Fruit fly (Drosophila melanogaster) whole organism, embryonic: ENCODE results near the gene CG34305.
A peak's percentile ranks its signal among the peaks of the same experiment; 100 is the strongest.

Experiments used
- Atf-2 ChIP-seq: fragments of 200-800 bp; sonication (Bioruptor generic); optimal IDR thresholded peaks from 2 replicates; lab custom pipeline; 2016; ENCODE audit warnings: missing biosample characterization, missing genetic modification characterization
- Atf6 ChIP-seq: fragments of 200-800 bp; sonication (Bioruptor generic); IDR thresholded peaks from 2 replicates; pipeline ENCODE4 v1.3.6; 2022; ENCODE audit warnings: missing biosample characterization, missing genetic modification characterization
- B-H1 ChIP-seq: fragments of 200-800 bp; sonication (Bioruptor generic); IDR thresholded peaks from 3 replicates; pipeline ENCODE4 v1.3.6; 2022; ENCODE audit warnings: missing biosample characterization, missing genetic modification characterization
- CG1024 ChIP-seq: fragments of 200-800 bp; sonication (Bioruptor generic); IDR thresholded peaks from 2 replicates; pipeline ENCODE4 v1.3.6; 2022; ENCODE audit warnings: missing biosample characterization, missing genetic modification characterization
- CG10543 ChIP-seq: fragments of 200-800 bp; sonication (Bioruptor generic); optimal IDR thresholded peaks from 3 replicates; lab custom pipeline; 2017; ENCODE audit warnings: missing biosample characterization, mild to moderate bottlenecking, missing genetic modification characterization, moderate library complexity
- CG12744 ChIP-seq: fragments of 200-800 bp; sonication (Bioruptor generic); optimal IDR thresholded peaks from 2 replicates; lab custom pipeline; 2016; ENCODE audit warnings: missing biosample characterization, missing genetic modification characterization
- CG15011 ChIP-seq: fragments of 200-800 bp; sonication (Bioruptor generic); optimal IDR thresholded peaks from 3 replicates; lab custom pipeline; 2018; ENCODE audit warnings: missing biosample characterization, mild to moderate bottlenecking, missing genetic modification characterization
- CG1602 ChIP-seq: fragments of 200-800 bp; sonication (Bioruptor generic); optimal IDR thresholded peaks from 3 replicates; lab custom pipeline; 2016; ENCODE audit warnings: missing biosample characterization, missing genetic modification characterization
- CG1603 ChIP-seq: fragments of 200-800 bp; sonication (Bioruptor generic); optimal IDR thresholded peaks from 2 replicates; lab custom pipeline; 2019; ENCODE audit warnings: missing biosample characterization, mild to moderate bottlenecking, missing genetic modification characterization, moderate library complexity
- CG17568 ChIP-seq: fragments of 200-800 bp; sonication (Bioruptor generic); optimal IDR thresholded peaks from 2 replicates; lab custom pipeline; 2018; ENCODE audit warnings: missing biosample characterization, mild to moderate bottlenecking, missing genetic modification characterization, moderate library complexity
- CG2129 ChIP-seq: fragments of 200-800 bp; sonication (Bioruptor generic); IDR thresholded peaks from 2 replicates; pipeline ENCODE4 v1.3.6; 2022; ENCODE audit warnings: missing biosample characterization, missing genetic modification characterization; ENCODE audit not compliant: partially characterized antibody
- CG30431 ChIP-seq: fragments of 200-800 bp; sonication (Bioruptor generic); optimal IDR thresholded peaks from 2 replicates; lab custom pipeline; 2017; ENCODE audit warnings: missing biosample characterization, missing genetic modification characterization
- CG31365 ChIP-seq: fragments of 200-800 bp; sonication (Bioruptor generic); optimal IDR thresholded peaks from 2 replicates; lab custom pipeline; 2018; ENCODE audit warnings: missing biosample characterization, mild to moderate bottlenecking, missing genetic modification characterization
- CG31388 ChIP-seq: fragments of 200-800 bp; sonication (Bioruptor generic); optimal IDR thresholded peaks from 2 replicates; lab custom pipeline; 2016; ENCODE audit warnings: missing biosample characterization, missing genetic modification characterization
- CG32772 ChIP-seq: fragments of 200-800 bp; sonication (Bioruptor generic); IDR thresholded peaks from 2 replicates; pipeline ENCODE4 v1.3.6; 2022; ENCODE audit warnings: missing biosample characterization, missing genetic modification characterization
- CG4282 ChIP-seq: fragments of 200-800 bp; sonication (Bioruptor generic); optimal IDR thresholded peaks from 2 replicates; lab custom pipeline; 2016; ENCODE audit warnings: missing biosample characterization, missing genetic modification characterization
- CG4360 ChIP-seq: fragments of 200-800 bp; sonication (Bioruptor generic); IDR thresholded peaks from 2 replicates; pipeline ENCODE4 v1.3.6; 2022; ENCODE audit warnings: missing biosample characterization, missing genetic modification characterization
- CG4617 ChIP-seq: fragments of 200-800 bp; sonication (Bioruptor generic); optimal IDR thresholded peaks from 3 replicates; lab custom pipeline; 2016; ENCODE audit warnings: missing biosample characterization, missing genetic modification characterization, borderline replicate concordance
- CG5245 ChIP-seq: fragments of 200-800 bp; sonication (Bioruptor generic); optimal IDR thresholded peaks from 3 replicates; lab custom pipeline; 2016; ENCODE audit warnings: missing biosample characterization, missing genetic modification characterization
- CG6791 ChIP-seq: fragments of 200-800 bp; sonication (Bioruptor generic); IDR thresholded peaks from 3 replicates; pipeline ENCODE4 v1.3.6; 2022; ENCODE audit warnings: missing biosample characterization, missing genetic modification characterization; ENCODE audit not compliant: partially characterized antibody
- Fer3 ChIP-seq: fragments of 200-800 bp; sonication (Bioruptor generic); optimal IDR thresholded peaks from 2 replicates; lab custom pipeline; 2018; ENCODE audit warnings: missing biosample characterization, mild to moderate bottlenecking, missing genetic modification characterization, moderate library complexity
- H2.0 ChIP-seq: fragments of 200-800 bp; sonication (Bioruptor generic); IDR thresholded peaks from 2 replicates; pipeline ENCODE4 v1.3.6; 2022; ENCODE audit warnings: missing biosample characterization, missing genetic modification characterization
- HLH54F ChIP-seq: fragments of 200-800 bp; sonication (Bioruptor generic); optimal IDR thresholded peaks from 3 replicates; lab custom pipeline; 2016; ENCODE audit warnings: missing biosample characterization, missing genetic modification characterization
- Hmx ChIP-seq: fragments of 200-800 bp; sonication (Bioruptor generic); optimal IDR thresholded peaks from 2 replicates; lab custom pipeline; 2016; ENCODE audit warnings: missing biosample characterization, missing genetic modification characterization
- Hr51 ChIP-seq, 2 experiments: fragments of 200-800 bp; sonication (Bioruptor generic); optimal IDR thresholded peaks; 2 replicates in 1 of 2; 3 replicates in 1 of 2; lab custom pipeline; 2016 to 2018; ENCODE audit warnings: missing biosample characterization in 2 of 2, missing genetic modification characterization in 2 of 2, mild to moderate bottlenecking in 1 of 2, moderate library complexity in 1 of 2
- Jarid2 ChIP-seq: fragments of 200-800 bp; sonication (Bioruptor generic); optimal IDR thresholded peaks from 3 replicates; lab custom pipeline; 2017; ENCODE audit warnings: mild to moderate bottlenecking, missing biosample characterization, missing genetic modification reagents, missing genetic modification characterization
- Mad ChIP-seq: fragments of 200-800 bp; sonication (Bioruptor generic); optimal IDR thresholded peaks from 2 replicates; lab custom pipeline; 2016; ENCODE audit warnings: missing biosample characterization, missing genetic modification characterization
- Oaz ChIP-seq: fragments of 200-800 bp; sonication (Bioruptor generic); IDR thresholded peaks from 2 replicates; pipeline ENCODE4 v1.3.6; 2022; ENCODE audit warnings: missing biosample characterization, missing genetic modification characterization
- Opbp ChIP-seq: fragments of 200-800 bp; sonication (Bioruptor generic); IDR thresholded peaks from 3 replicates; pipeline ENCODE4 v1.3.6; 2022; ENCODE audit warnings: missing biosample characterization, missing genetic modification characterization; ENCODE audit not compliant: partially characterized antibody
- Sin3A ChIP-seq: fragments of >200 bp; optimal IDR thresholded peaks from 2 replicates; lab custom pipeline; 2018
- Xbp1 ChIP-seq: fragments of 200-800 bp; sonication (Bioruptor generic); optimal IDR thresholded peaks from 3 replicates; lab custom pipeline; 2016; ENCODE audit warnings: missing biosample characterization, mild to moderate bottlenecking, missing genetic modification characterization
- ab ChIP-seq: fragments of 200-800 bp; sonication (Bioruptor generic); optimal IDR thresholded peaks from 2 replicates; lab custom pipeline; 2016; ENCODE audit warnings: missing biosample characterization, missing genetic modification characterization
- ara ChIP-seq: fragments of 200-800 bp; sonication (Bioruptor generic); IDR thresholded peaks from 2 replicates; pipeline ENCODE4 v1.3.6; 2022; ENCODE audit warnings: missing biosample characterization, missing genetic modification characterization
- dm ChIP-seq: fragments of 200-800 bp; sonication (Bioruptor generic); optimal IDR thresholded peaks from 3 replicates; lab custom pipeline; 2016; ENCODE audit warnings: missing biosample characterization, missing genetic modification characterization
- fd64A ChIP-seq: fragments of 200-800 bp; sonication (Bioruptor generic); optimal IDR thresholded peaks from 3 replicates; lab custom pipeline; 2018; ENCODE audit warnings: missing biosample characterization, mild to moderate bottlenecking, missing genetic modification characterization
- gem ChIP-seq: fragments of 200-800 bp; sonication (Bioruptor generic); optimal IDR thresholded peaks from 2 replicates; lab custom pipeline; 2019; ENCODE audit warnings: missing biosample characterization, mild to moderate bottlenecking, missing genetic modification characterization, moderate library complexity
- grn ChIP-seq: fragments of 200-800 bp; sonication (Bioruptor generic); optimal IDR thresholded peaks from 3 replicates; lab custom pipeline; 2017; ENCODE audit warnings: missing biosample characterization, missing genetic modification characterization
- gro ChIP-seq: fragments of 200-800 bp; sonication (Bioruptor generic); optimal IDR thresholded peaks from 2 replicates; lab custom pipeline; 2016; ENCODE audit warnings: missing biosample characterization, missing genetic modification characterization
- gsb ChIP-seq: fragments of 200-800 bp; sonication (Bioruptor generic); IDR thresholded peaks from 2 replicates; pipeline ENCODE4 v1.3.6; 2022; ENCODE audit warnings: missing biosample characterization, missing genetic modification characterization
- hbn ChIP-seq: fragments of 200-800 bp; sonication (Bioruptor generic); IDR thresholded peaks from 2 replicates; pipeline ENCODE4 v1.3.6; 2022; ENCODE audit warnings: missing biosample characterization, missing genetic modification characterization; ENCODE audit not compliant: partially characterized antibody
- her ChIP-seq: fragments of 200-800 bp; sonication (Bioruptor generic); optimal IDR thresholded peaks from 2 replicates; lab custom pipeline; 2016; ENCODE audit warnings: missing biosample characterization, missing genetic modification characterization
- ind ChIP-seq: fragments of 200-800 bp; sonication (Bioruptor generic); optimal IDR thresholded peaks from 3 replicates; lab custom pipeline; 2016; ENCODE audit warnings: missing biosample characterization, missing genetic modification characterization
- knrl ChIP-seq: fragments of 200-800 bp; sonication (Bioruptor generic); IDR thresholded peaks from 3 replicates; pipeline ENCODE4 v1.3.6; 2022; ENCODE audit warnings: missing biosample characterization, missing genetic modification characterization; ENCODE audit not compliant: partially characterized antibody
- mam ChIP-seq: fragments of 200-800 bp; sonication (Bioruptor generic); optimal IDR thresholded peaks from 3 replicates; lab custom pipeline; 2016; ENCODE audit warnings: missing biosample characterization, missing genetic modification characterization
- mld ChIP-seq: fragments of 200-800 bp; sonication (Bioruptor generic); IDR thresholded peaks from 3 replicates; pipeline ENCODE4 v1.3.6; 2022; ENCODE audit warnings: missing biosample characterization, missing genetic modification characterization; ENCODE audit not compliant: partially characterized antibody
- pb ChIP-seq: fragments of 200-800 bp; sonication (Bioruptor generic); optimal IDR thresholded peaks from 3 replicates; lab custom pipeline; 2016; ENCODE audit warnings: missing biosample characterization, missing genetic modification characterization
- pho ChIP-seq: fragments of 200-800 bp; sonication (Bioruptor generic); optimal IDR thresholded peaks from 2 replicates; lab custom pipeline; 2016; ENCODE audit warnings: missing biosample characterization, missing genetic modification characterization
- ro ChIP-seq: fragments of 200-800 bp; sonication (Bioruptor generic); IDR thresholded peaks from 2 replicates; pipeline ENCODE4 v1.3.6; 2022; ENCODE audit warnings: missing biosample characterization, missing genetic modification characterization
- sens ChIP-seq: fragments of 200-800 bp; sonication (Bioruptor generic); peaks from one replicate; lab custom pipeline; 2016; ENCODE audit warnings: missing biosample characterization, missing genetic modification characterization
- ttk ChIP-seq: fragments of 200-800 bp; sonication (Bioruptor generic); IDR thresholded peaks from 2 replicates; pipeline ENCODE4 v2.1.2; 2022; ENCODE audit warnings: missing biosample characterization, missing genetic modification characterization

The CG34305 gene

DNA sequence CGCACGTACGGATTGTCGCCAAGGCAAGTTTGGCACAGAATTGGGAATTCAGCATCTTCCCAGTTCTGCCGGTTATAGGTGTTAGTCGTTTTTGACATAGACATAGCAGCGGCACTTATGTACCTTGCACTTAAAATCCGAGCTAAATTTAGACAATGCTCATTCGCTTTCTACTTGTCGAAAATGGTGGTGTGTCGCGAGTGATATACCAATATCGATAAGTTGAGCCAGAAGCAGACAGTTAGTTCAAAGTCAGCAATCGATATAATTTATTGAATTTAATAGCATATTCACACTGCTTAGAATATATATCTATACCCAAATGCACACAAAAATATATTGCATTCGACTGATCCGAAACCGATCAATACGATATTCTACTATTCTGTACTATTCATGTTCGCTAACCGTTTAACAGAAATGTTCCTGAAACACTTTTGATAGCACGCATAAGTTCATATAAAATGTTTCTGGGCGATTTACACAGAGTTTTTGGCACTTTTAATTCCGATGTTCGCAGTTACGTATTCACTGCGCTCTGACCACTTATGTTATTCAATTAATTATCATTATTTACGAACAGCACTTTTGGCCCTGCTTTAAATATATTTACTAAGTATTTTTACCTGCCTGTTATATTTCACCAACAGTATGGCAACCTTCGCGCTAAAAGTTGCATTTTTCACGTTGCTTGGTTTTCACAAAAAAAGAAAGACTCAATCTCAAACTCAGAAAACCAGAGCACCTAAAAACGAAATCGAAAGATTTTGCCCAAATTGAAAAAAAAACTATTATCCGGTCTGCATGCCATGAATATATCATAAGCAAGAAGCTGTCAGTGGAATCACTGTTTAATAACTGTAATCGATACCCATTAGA is 10.6 kb downstream of the CG34305 start, which contains the start of gene CG14641 (continued):
- TF ChIP-seq CG10543 (GFP tag; lab: Kevin White, UChicago) (no peak), her (GFP tag; lab: Kevin White, UChicago) (no peak), Fer3 (tag; lab: Kevin White, UChicago) (no peak), mam (GFP tag; lab: Kevin White, UChicago) (no peak), CG30431 (GFP tag; lab: Kevin White, UChicago) (no peak), Oaz (GFP tag; lab: Robert Waterston, UW) (no peak), ttk (GFP tag; lab: Robert Waterston, UW) (no peak), CG31388 (GFP tag; lab: Kevin White, UChicago) (no peak), sens (GFP tag; lab: Kevin White, UChicago) (peak; percentile 56), ab (GFP tag; lab: Kevin White, UChicago) (no peak), B-H1 (GFP tag; lab: Robert Waterston, UW) (no peak), fd64A (GFP tag; lab: Kevin White, UChicago) (no peak), CG12744 (GFP tag; lab: Kevin White, UChicago) (no peak), CG6791 (GFP tag; lab: Robert Waterston, UW) (peak; percentile 53; the same call in 1 of the 3 replicates), ara (GFP tag; lab: Robert Waterston, UW) (no peak), ro (GFP tag; lab: Robert Waterston, UW) (no peak), ind (GFP tag; lab: Kevin White, UChicago) (no peak), CG17568 (GFP tag; lab: Kevin White, UChicago) (no peak), H2.0 (GFP tag; lab: Robert Waterston, UW) (no peak), Hr51 (GFP tag; optimal IDR thresholded peaks at IDR 0.05; lab: Kevin White, UChicago) (no peak), CG1603 (tag; lab: Kevin White, UChicago) (peak; percentile 74), Jarid2 (GFP tag; lab: Kevin White, UChicago) (no peak), Atf6 (GFP tag; lab: Robert Waterston, UW) (no peak), hbn (GFP tag; lab: Robert Waterston, UW) (no peak), mld (GFP tag; lab: Robert Waterston, UW) (no peak), Hmx (GFP tag; lab: Kevin White, UChicago) (no peak), HLH54F (no peak), Opbp (GFP tag; lab: Robert Waterston, UW) (peak; percentile 54; the same call in 2 of the 3 replicates), CG1602 (GFP tag; lab: Kevin White, UChicago) (no peak), CG2129 (GFP tag; lab: Robert Waterston, UW) (no peak; the same call in 1 of the 2 replicates), knrl (GFP tag; lab: Robert Waterston, UW) (peak; percentile 49; the same call in 2 of the 3 replicates), gro (GFP tag; lab: Kevin White, UChicago) (no peak), grn (GFP tag; lab: Kevin White, UChicago) (no peak), CG5245 (no peak), CG4617 (GFP tag; lab: Kevin White, UChicago) (peak; percentile 61), Sin3A (lab: Kevin White, UChicago) (no peak), CG4360 (GFP tag; lab: Robert Waterston, UW) (no peak), CG4282 (GFP tag; lab: Kevin White, UChicago) (no peak), dm (GFP tag; lab: Kevin White, UChicago) (no peak), CG31365 (tag; lab: Kevin White, UChicago) (no peak), pho (GFP tag; lab: Kevin White, UChicago) (no peak), pb (no peak), Atf-2 (no peak), CG1024 (GFP tag; lab: Robert Waterston, UW) (peak; percentile 94), gsb (no peak), CG32772 (GFP tag; lab: Robert Waterston, UW) (no peak), Xbp1 (GFP tag; lab: Kevin White, UChicago) (no peak), Mad (GFP tag; lab: Kevin White, UChicago) (no peak), gem (tag; lab: Kevin White, UChicago) (no peak), CG15011 (GFP tag; lab: Kevin White, UChicago) (no peak)
